Fruit fly (Drosophila melanogaster): ENCODE results near the gene CG3448.

DNA sequence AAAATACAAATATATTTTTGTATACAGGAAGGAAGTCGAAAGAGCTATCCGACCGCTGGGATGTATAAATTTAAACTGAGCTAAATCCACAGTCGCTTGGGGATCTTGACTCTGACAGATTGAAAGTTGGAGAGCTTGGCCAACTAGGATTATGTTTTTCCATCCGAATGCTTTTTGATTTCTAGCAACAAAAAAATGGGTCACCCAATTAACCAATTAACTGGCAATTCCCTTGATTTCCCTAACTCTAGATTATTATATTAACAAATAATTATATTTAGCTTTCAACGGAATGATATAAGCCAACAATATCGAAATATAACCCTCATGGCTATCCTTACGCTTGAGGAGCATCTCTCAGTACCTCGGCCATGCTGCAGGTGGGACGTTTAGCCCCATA lies 34.1 kb downstream of the CG3448 start, which contains the start of gene CG3982:
- no peak for TF ChIP-seq Myc (optimal IDR thresholded peaks at IDR 0.05)
- no peak for TF ChIP-seq Sin3A (optimal IDR thresholded peaks at IDR 0.05)
- no peak for TF ChIP-seq h (optimal IDR thresholded peaks at IDR 0.05)
- TF ChIP-seq psq (optimal IDR thresholded peaks at IDR 0.05) = no peak
- TF ChIP-seq ttk (optimal IDR thresholded peaks at IDR 0.05) = no peak
- TF ChIP-seq insv (optimal IDR thresholded peaks at IDR 0.05) = no peak

All from Kc167 (cell line).